Worm (Caenorhabditis elegans) whole organism, L4 larva: ENCODE results near the gene F57F5.3.

ENCODE experiments used
- F10B5.3 ChIP-seq: sonication (generic microtip); optimal IDR thresholded peaks from 2 replicates; lab custom pipeline; 2016; ENCODE audit warnings: mild to moderate bottlenecking, missing genetic modification characterization, missing compliant biosample characterization
- F26F4.8 ChIP-seq: fragments of 200-800 bp; sonication (Bioruptor generic); conservative IDR thresholded peaks from 2 replicates; pipeline ENCODE4 v1.3.6; 2022; ENCODE audit warnings: missing genetic modification characterization, missing compliant biosample characterization
- T26A8.4 ChIP-seq: fragments of 200-800 bp; sonication (Bioruptor generic); IDR thresholded peaks from 2 replicates; pipeline ENCODE4 v1.3.6; 2022; ENCODE audit warnings: missing genetic modification characterization, missing compliant biosample characterization
- Y48G9A.11 ChIP-seq: fragments of 200-800 bp; sonication (Bioruptor generic); IDR thresholded peaks from 2 replicates; pipeline ENCODE4 v1.3.6; 2022; ENCODE audit warnings: missing genetic modification reagents, missing genetic modification characterization, missing compliant biosample characterization
- Y5F2A.4 ChIP-seq: fragments of 200-800 bp; sonication (Bioruptor generic); optimal IDR thresholded peaks from 2 replicates; lab custom pipeline; 2018; ENCODE audit warnings: mild to moderate bottlenecking, missing genetic modification characterization, missing compliant biosample characterization
- Y75B8A.6 ChIP-seq: fragments of 200-800 bp; sonication (Bioruptor generic); IDR thresholded peaks from 2 replicates; pipeline ENCODE4 v1.3.6; 2022; ENCODE audit warnings: missing genetic modification reagents, missing genetic modification characterization, missing compliant biosample characterization
- aha-1 ChIP-seq: fragments of 150-350 bp; peaks from one replicate; lab custom pipeline; 2014; ENCODE audit warnings: missing biosample characterization, missing genetic modification characterization
- aly-2 ChIP-seq: sonication (generic microtip); optimal IDR thresholded peaks from 2 replicates; lab custom pipeline; 2018; ENCODE audit warnings: missing biosample characterization, missing genetic modification characterization
- ama-1 ChIP-seq: fragments of 150-350 bp; optimal IDR thresholded peaks from 2 replicates; lab custom pipeline; 2014; ENCODE audit warnings: inconsistent platforms, mixed read lengths
- arid-1 ChIP-seq: fragments of 200-800 bp; sonication (Bioruptor generic); conservative IDR thresholded peaks from 2 replicates; pipeline ENCODE4 v1.3.6; 2022; ENCODE audit warnings: missing genetic modification reagents, missing genetic modification characterization, missing compliant biosample characterization
- ceh-44 ChIP-seq: fragments of 200-800 bp; sonication (Bioruptor generic); IDR thresholded peaks from 2 replicates; pipeline ENCODE4 v1.3.6; 2022; ENCODE audit warnings: missing genetic modification reagents, missing genetic modification characterization, missing compliant biosample characterization
- daf-12 ChIP-seq: fragments of 150-350 bp; optimal IDR thresholded peaks from 2 replicates; lab custom pipeline; 2014; ENCODE audit warnings: missing biosample characterization, missing genetic modification reagents, missing genetic modification characterization
- daf-16 ChIP-seq, 3 experiments: sonication (generic microtip); optimal IDR thresholded peaks; 2 replicates each; lab custom pipeline; 2016 to 2017; ENCODE audit warnings: missing genetic modification characterization in 3 of 3, missing genetic modification reagents in 3 of 3, mild to moderate bottlenecking in 2 of 3, missing compliant biosample characterization in 2 of 3, missing biosample characterization in 1 of 3, moderate library complexity in 1 of 3
- dmd-6 ChIP-seq: fragments of 200-800 bp; sonication (Bioruptor generic); IDR thresholded peaks from 2 replicates; pipeline ENCODE4 v1.3.6; 2022; ENCODE audit warnings: missing genetic modification reagents, missing genetic modification characterization, missing compliant biosample characterization
- egl-27 ChIP-seq: sonication (generic microtip); optimal IDR thresholded peaks from 3 replicates; lab custom pipeline; 2017; ENCODE audit warnings: missing biosample characterization, missing genetic modification reagents, missing genetic modification characterization
- egl-43 ChIP-seq: fragments of 200-800 bp; sonication (Bioruptor generic); IDR thresholded peaks from 2 replicates; pipeline ENCODE4 v1.3.6; 2022; ENCODE audit warnings: missing genetic modification reagents, missing genetic modification characterization, missing compliant biosample characterization
- fos-1 ChIP-seq: fragments of 150-350 bp; optimal IDR thresholded peaks from 2 replicates; lab custom pipeline; 2014; ENCODE audit warnings: missing biosample characterization, missing genetic modification characterization
- hif-1 ChIP-seq, 2 experiments: sonication (generic microtip); optimal IDR thresholded peaks; 2 replicates each; lab custom pipeline; 2016 to 2017; ENCODE audit warnings: missing compliant biosample characterization in 2 of 2, missing genetic modification characterization in 2 of 2, missing genetic modification reagents in 2 of 2, missing genotype in 2 of 2, mild to moderate bottlenecking in 1 of 2
- lin-1 ChIP-seq: fragments of 200-800 bp; sonication (Bioruptor generic); IDR thresholded peaks from 2 replicates; pipeline ENCODE4 v1.3.6; 2022; ENCODE audit warnings: missing genetic modification reagents, missing genetic modification characterization, missing compliant biosample characterization
- lin-13 ChIP-seq: fragments of 150-350 bp; optimal IDR thresholded peaks from 2 replicates; lab custom pipeline; 2014; ENCODE audit warnings: missing biosample characterization, missing genetic modification reagents, missing genetic modification characterization
- lin-15B ChIP-seq: fragments of 150-350 bp; sonication (generic microtip); optimal IDR thresholded peaks from 3 replicates; lab custom pipeline; 2014; ENCODE audit warnings: missing biosample characterization, missing genetic modification characterization
- lin-39 ChIP-seq: fragments of 150-350 bp; optimal IDR thresholded peaks from 2 replicates; lab custom pipeline; 2014; ENCODE audit warnings: missing biosample characterization, missing genetic modification reagents, missing genetic modification characterization
- lsy-2 ChIP-seq, 2 experiments: fragments of 150-350 bp in 1 of 2; sonication (generic microtip) in 1 of 2; optimal IDR thresholded peaks; 2 replicates each; lab custom pipeline; 2014 to 2017; ENCODE audit warnings: missing biosample characterization in 2 of 2, missing genetic modification characterization in 2 of 2
- madf-9 ChIP-seq: fragments of 200-800 bp; sonication (Bioruptor generic); conservative IDR thresholded peaks from 2 replicates; pipeline ENCODE4 v1.3.6; 2022; ENCODE audit warnings: missing genetic modification reagents, missing genetic modification characterization, missing compliant biosample characterization
- mdl-1 ChIP-seq, 2 experiments: fragments of 150-350 bp in 1 of 2; sonication (generic microtip) in 1 of 2; optimal IDR thresholded peaks; 2 replicates each; lab custom pipeline; 2014 to 2017; ENCODE audit warnings: missing biosample characterization in 2 of 2, missing genetic modification characterization in 2 of 2
- mes-2 ChIP-seq: sonication (generic microtip); optimal IDR thresholded peaks from 2 replicates; lab custom pipeline; 2016; ENCODE audit warnings: missing genotype, mild to moderate bottlenecking, missing genetic modification characterization, missing compliant biosample characterization; ENCODE audit not compliant: poor library complexity, severe bottlenecking
- nhr-102 ChIP-seq: sonication (generic microtip); optimal IDR thresholded peaks from 2 replicates; lab custom pipeline; 2016; ENCODE audit warnings: mild to moderate bottlenecking, missing genetic modification characterization, moderate library complexity, missing compliant biosample characterization
- nhr-25 ChIP-seq: sonication (generic microtip); optimal IDR thresholded peaks from 2 replicates; lab custom pipeline; 2017; ENCODE audit warnings: missing genetic modification characterization, mild to moderate bottlenecking, missing compliant biosample characterization, antibody characterized with exemption, moderate library complexity, borderline replicate concordance; ENCODE audit not compliant: insufficient read depth
- nhr-28 ChIP-seq: fragments of 150-350 bp; optimal IDR thresholded peaks from 2 replicates; lab custom pipeline; 2014; ENCODE audit warnings: missing biosample characterization, missing genetic modification characterization
- nhr-42 ChIP-seq: fragments of 200-800 bp; sonication (Bioruptor generic); IDR thresholded peaks from 2 replicates; pipeline ENCODE4 v1.3.6; 2022; ENCODE audit warnings: missing genetic modification characterization, missing compliant biosample characterization
- nhr-48 ChIP-seq: sonication (generic microtip); optimal IDR thresholded peaks from 2 replicates; lab custom pipeline; 2016; ENCODE audit warnings: mild to moderate bottlenecking, missing genetic modification characterization, missing compliant biosample characterization
- nhr-76 ChIP-seq: fragments of 150-350 bp; optimal IDR thresholded peaks from 2 replicates; lab custom pipeline; 2014; ENCODE audit warnings: missing biosample characterization, missing genetic modification characterization
- php-3 ChIP-seq: fragments of 200-800 bp; sonication (Bioruptor generic); IDR thresholded peaks from 2 replicates; pipeline ENCODE4 v1.3.6; 2022; ENCODE audit warnings: missing genetic modification reagents, missing genetic modification characterization, missing compliant biosample characterization
- pqm-1 ChIP-seq: sonication (generic microtip); optimal IDR thresholded peaks from 2 replicates; lab custom pipeline; 2017; ENCODE audit warnings: missing biosample characterization, missing genetic modification characterization
- rbr-2 ChIP-seq: sonication (generic microtip); optimal IDR thresholded peaks from 2 replicates; lab custom pipeline; 2016; ENCODE audit warnings: missing genotype, missing genetic modification characterization, missing compliant biosample characterization
- snpc-1.2 ChIP-seq: fragments of 200-800 bp; sonication (Bioruptor generic); IDR thresholded peaks from 2 replicates; pipeline ENCODE4 v1.3.6; 2022; ENCODE audit warnings: missing genetic modification reagents, missing genetic modification characterization, missing compliant biosample characterization
- snpc-4 ChIP-seq: fragments of 150-350 bp; optimal IDR thresholded peaks from 2 replicates; lab custom pipeline; 2014; ENCODE audit warnings: missing biosample characterization, missing genetic modification characterization
- spr-1 ChIP-seq: sonication (generic microtip); optimal IDR thresholded peaks from 2 replicates; lab custom pipeline; 2016; ENCODE audit warnings: mild to moderate bottlenecking, missing genetic modification characterization, missing compliant biosample characterization
- tra-1 ChIP-seq: fragments of 200-800 bp; sonication (Bioruptor generic); IDR thresholded peaks from 2 replicates; pipeline ENCODE4 v1.3.6; 2022; ENCODE audit warnings: missing genetic modification reagents, missing genetic modification characterization, missing compliant biosample characterization
- unc-130 ChIP-seq: sonication (generic microtip); optimal IDR thresholded peaks from 2 replicates; lab custom pipeline; 2016; ENCODE audit warnings: missing genetic modification reagents, missing genetic modification characterization, missing compliant biosample characterization
- vab-7 ChIP-seq: fragments of 200-800 bp; sonication (Bioruptor generic); IDR thresholded peaks from 2 replicates; pipeline ENCODE4 v1.3.6; 2022; ENCODE audit warnings: missing genetic modification reagents, missing genetic modification characterization, missing compliant biosample characterization
- zip-11 ChIP-seq: fragments of 200-800 bp; sonication (Bioruptor generic); IDR thresholded peaks from 2 replicates; pipeline ENCODE4 v1.3.6; 2022; ENCODE audit warnings: missing genetic modification characterization, missing compliant biosample characterization
- ztf-11 ChIP-seq: fragments of 150-350 bp; optimal IDR thresholded peaks from 2 replicates; lab custom pipeline; 2014; ENCODE audit warnings: missing biosample characterization, missing genetic modification characterization
- ztf-7 ChIP-seq: fragments of 150-350 bp; optimal IDR thresholded peaks from 2 replicates; lab custom pipeline; 2014; ENCODE audit warnings: missing biosample characterization, missing genetic modification characterization

Gene F57F5.3

ce11 chrV:11986078-11986869, 20.1 kb downstream of the F57F5.3 start (continued):
- no peak for TF ChIP-seq ceh-44 (GFP tag; lab: Robert Waterston, UW)
- TF ChIP-seq F10B5.3 = no peak
- TF ChIP-seq Y48G9A.11 (GFP tag; lab: Robert Waterston, UW) = no peak
- TF ChIP-seq F26F4.8 (GFP tag; lab: Robert Waterston, UW) = no peak
- no peak for TF ChIP-seq zip-11 (GFP tag; lab: Robert Waterston, UW)
- TF ChIP-seq rbr-2 (tag; lab: Kevin White, UChicago) = no peak
- no peak for TF ChIP-seq arid-1 (GFP tag; lab: Robert Waterston, UW)
- TF ChIP-seq php-3 (GFP tag; lab: Robert Waterston, UW) = no peak
- TF ChIP-seq Y5F2A.4 = no peak
- TF ChIP-seq hif-1 (tag; optimal IDR thresholded peaks at IDR 0.05; lab: Kevin White, UChicago) = no peak
- TF ChIP-seq snpc-1.2 = no peak
- no peak for TF ChIP-seq spr-1 (tag; lab: Kevin White, UChicago)
- TF ChIP-seq ama-1 (lab: Kevin White, UChicago) = no peak
- TF ChIP-seq daf-12 (tag; lab: Kevin White, UChicago) = no peak
- TF ChIP-seq egl-43 (GFP tag; lab: Robert Waterston, UW) = no peak
- TF ChIP-seq T26A8.4 = no peak
- peak in 1 of 2 experiments; percentile 26 for TF ChIP-seq lsy-2 (tag; optimal IDR thresholded peaks at IDR 0.05; lab: Kevin White, UChicago)
- no peak for TF ChIP-seq nhr-48 (tag; lab: Kevin White, UChicago)
- TF ChIP-seq fos-1 (tag; lab: Kevin White, UChicago) = no peak
- no peak for TF ChIP-seq madf-9 (GFP tag; lab: Robert Waterston, UW)
- TF ChIP-seq aly-2 = no peak
- TF ChIP-seq lin-39 = no peak
- TF ChIP-seq nhr-25 = no peak
- TF ChIP-seq nhr-42 = no peak
- TF ChIP-seq unc-130 (GFP tag; lab: Kevin White, UChicago) = no peak
- peak; percentile 3 for TF ChIP-seq aha-1 (tag; lab: Kevin White, UChicago)
- TF ChIP-seq egl-27 (tag; lab: Kevin White, UChicago) = no peak
- no peak for TF ChIP-seq lin-15B
- TF ChIP-seq mdl-1 (tag; optimal IDR thresholded peaks at IDR 0.05; lab: Kevin White, UChicago) = no peak
- TF ChIP-seq snpc-4 = no peak
- TF ChIP-seq dmd-6 = peak; percentile 62
- TF ChIP-seq lin-1 (GFP tag; lab: Robert Waterston, UW) = no peak
- TF ChIP-seq nhr-102 (tag; lab: Kevin White, UChicago) = no peak
- TF ChIP-seq daf-16 (GFP tag; optimal IDR thresholded peaks at IDR 0.05; lab: Kevin White, UChicago) = no peak
- TF ChIP-seq daf-16 (tag; optimal IDR thresholded peaks at IDR 0.05; lab: Kevin White, UChicago) = peak; percentile 22
- TF ChIP-seq ztf-7 (tag; lab: Kevin White, UChicago) = no peak
- TF ChIP-seq nhr-28 (tag; lab: Kevin White, UChicago) = peak; percentile 25
- TF ChIP-seq Y75B8A.6 (GFP tag; lab: Robert Waterston, UW) = no peak
- no peak for TF ChIP-seq mes-2 (tag; lab: Kevin White, UChicago)
- peak; percentile 61 for TF ChIP-seq pqm-1

ce11 chrV:11985384-11985783, 21.0 kb downstream of the F57F5.3 start, which contains the start of gene mans-2:
mans-2 (minus strand) TSS chrV:11985484.
- TF ChIP-seq hif-1 (tag; optimal IDR thresholded peaks at IDR 0.05; lab: Kevin White, UChicago) = no peak
- no peak for TF ChIP-seq tra-1 (GFP tag; lab: Robert Waterston, UW)
- no peak for TF ChIP-seq ztf-11 (tag; lab: Kevin White, UChicago)
- TF ChIP-seq daf-12 (tag; lab: Kevin White, UChicago) = no peak
- TF ChIP-seq snpc-4 = no peak
- TF ChIP-seq pqm-1 = no peak
- TF ChIP-seq nhr-76 (tag; lab: Kevin White, UChicago) = no peak
- TF ChIP-seq lin-13 = no peak
- TF ChIP-seq vab-7 = no peak
